Fruit fly (Drosophila melanogaster): ENCODE results near the gene CG32445.
A peak's percentile ranks its signal among the peaks of the same experiment; 100 is the strongest.

CG32445 gene

dm6 chr3L:21604265-21604664 lies 34.9 kb upstream of the CG32445 start (continued):
- TF ChIP-seq B-H2 (GFP tag; optimal IDR thresholded peaks at IDR 0.05) (no peak), emc (GFP tag; optimal IDR thresholded peaks at IDR 0.05) (no peak), NC2β (GFP tag; optimal IDR thresholded peaks at IDR 0.05) (peak; percentile 68), z (GFP tag; IDR thresholded peaks at IDR 0.05) (no peak), CG8281 (tag; optimal IDR thresholded peaks at IDR 0.05) (no peak), Nf-YB (GFP tag; optimal IDR thresholded peaks at IDR 0.05) (peak; percentile 56), CG33557 (GFP tag; optimal IDR thresholded peaks at IDR 0.05) (no peak), bowl (GFP tag; IDR thresholded peaks at IDR 0.05) (no peak), CG4617 (GFP tag; optimal IDR thresholded peaks at IDR 0.05; ENCODE audit: borderline replicate concordance) (peak; percentile 46), Dip2 (GFP tag; IDR thresholded peaks at IDR 0.05) (peak; percentile 99), Neu2 (GFP tag; optimal IDR thresholded peaks at IDR 0.05; ENCODE audit: borderline replicate concordance) (no peak), Lhr (GFP tag; optimal IDR thresholded peaks at IDR 0.05) (peak; percentile 87), CG2129 (GFP tag; IDR thresholded peaks at IDR 0.05; ENCODE audit: partially characterized antibody) (no peak), gsb (GFP tag; IDR thresholded peaks at IDR 0.05) (peak; percentile 41; the same call in 1 of the 2 replicates), Meics (GFP tag; optimal IDR thresholded peaks at IDR 0.05) (no peak), Doc2 (GFP tag; IDR thresholded peaks at IDR 0.05) (no peak), CG2712 (tag; optimal IDR thresholded peaks at IDR 0.05) (no peak), CG5245 (GFP tag; optimal IDR thresholded peaks at IDR 0.05) (peak; percentile 75), CG16779 (GFP tag; IDR thresholded peaks at IDR 0.05) (0 out of 2 replicates have a peak, but pooled peaks have one; percentile 60), D19A (tag; optimal IDR thresholded peaks at IDR 0.05) (no peak), CG17359 (tag; optimal IDR thresholded peaks at IDR 0.05) (peak; percentile 68), sim (GFP tag; IDR thresholded peaks at IDR 0.05) (no peak), CG33213 (GFP tag; optimal IDR thresholded peaks at IDR 0.05) (peak; percentile 85), Dref (GFP tag; IDR thresholded peaks at IDR 0.05) (no peak), so (GFP tag; IDR thresholded peaks at IDR 0.05) (no peak), dimm (GFP tag; IDR thresholded peaks at IDR 0.05) (no peak), CG10274 (GFP tag; optimal IDR thresholded peaks at IDR 0.05) (no peak), CG6813 (GFP tag; optimal IDR thresholded peaks at IDR 0.05) (no peak), da (GFP tag; optimal IDR thresholded peaks at IDR 0.05) (peak; percentile 66), CG2199 (GFP tag; IDR thresholded peaks at IDR 0.05) (peak; percentile 98), dan (GFP tag; IDR thresholded peaks at IDR 0.05) (no peak), CG9932 (GFP tag; IDR thresholded peaks at IDR 0.05) (peak; percentile 73), Ets65A (GFP tag) (peak; percentile 96), ap (GFP tag; IDR thresholded peaks at IDR 0.05) (no peak), CG14860 (GFP tag; IDR thresholded peaks at IDR 0.05; ENCODE audit: partially characterized antibody) (no peak), CG17568 (GFP tag; optimal IDR thresholded peaks at IDR 0.05) (no peak), danr (GFP tag; IDR thresholded peaks at IDR 0.05) (peak; percentile 15; the same call in 1 of the 2 replicates), tup (GFP tag; optimal IDR thresholded peaks at IDR 0.05) (no peak), dmrt11E (tag; optimal IDR thresholded peaks at IDR 0.05) (peak; percentile 31), peb (GFP tag; IDR thresholded peaks at IDR 0.05) (no peak), zfh1 (GFP tag; IDR thresholded peaks at IDR 0.05) (peak; percentile 49; the same call in 1 of the 3 replicates), Bteb2 (GFP tag; optimal IDR thresholded peaks at IDR 0.05) (peak; percentile 2), exex (tag; optimal IDR thresholded peaks at IDR 0.05) (no peak), ERR (GFP tag; optimal IDR thresholded peaks at IDR 0.05) (peak; percentile 32), ranshi (GFP tag; IDR thresholded peaks at IDR 0.05) (peak; percentile 69), Rfx (GFP tag; IDR thresholded peaks at IDR 0.05) (peak; percentile 87), gro (GFP tag; optimal IDR thresholded peaks at IDR 0.05) (no peak), eve (GFP tag; optimal IDR thresholded peaks at IDR 0.05) (no peak), croc (GFP tag; conservative IDR thresholded peaks at IDR 0.05) (0 out of 3 replicates have a peak, but pooled peaks have one; percentile 18), CG12219 (GFP tag; optimal IDR thresholded peaks at IDR 0.05) (no peak), Antp (GFP tag; optimal IDR thresholded peaks at IDR 0.05) (peak; percentile 69)
